Fruit fly (Drosophila melanogaster) whole organism, wandering third instar larva: Measurements from ENCODE around the gene Ube3a.

ENCODE experiments used
- Abd-B ChIP-seq: fragments of >200 bp; optimal IDR thresholded peaks from 2 replicates; lab custom pipeline; 2017; ENCODE audit warnings: missing biosample characterization, missing genetic modification characterization
- CrebA ChIP-seq: fragments of 200-800 bp; sonication (Bioruptor generic); optimal IDR thresholded peaks from 2 replicates; lab custom pipeline; 2016; ENCODE audit warnings: missing biosample characterization, mild to moderate bottlenecking, missing genetic modification characterization, borderline replicate concordance
- Dfd ChIP-seq: fragments of >200 bp; optimal IDR thresholded peaks from 2 replicates; lab custom pipeline; 2017; ENCODE audit warnings: missing biosample characterization, missing genetic modification characterization
- Dif ChIP-seq: fragments of 200-275, 200-300 bp; sonication (Bioruptor generic); optimal IDR thresholded peaks from 2 replicates; lab custom pipeline; 2018; ENCODE audit warnings: missing biosample characterization, missing genetic modification characterization; ENCODE audit not compliant: partially characterized antibody
- GATAd ChIP-seq: sonication (Bioruptor generic); optimal IDR thresholded peaks from 2 replicates; lab custom pipeline; 2016; ENCODE audit warnings: missing biosample characterization, missing genetic modification characterization
- HLH106 ChIP-seq: fragments of 200-800 bp; optimal IDR thresholded peaks from 3 replicates; lab custom pipeline; 2019; ENCODE audit warnings: missing biosample characterization, mild to moderate bottlenecking, missing genetic modification characterization, moderate library complexity
- Hr78 ChIP-seq: fragments of >200 bp; optimal IDR thresholded peaks from 2 replicates; lab custom pipeline; 2017; ENCODE audit warnings: missing biosample characterization, missing genetic modification characterization
- Hr83 ChIP-seq: fragments of 200-300 bp; sonication (Bioruptor generic); optimal IDR thresholded peaks from 2 replicates; lab custom pipeline; 2016; ENCODE audit warnings: missing biosample characterization, mild to moderate bottlenecking, missing genetic modification characterization, moderate library complexity; ENCODE audit not compliant: poor library complexity, severe bottlenecking
- Jra ChIP-seq: sonication (Bioruptor generic); optimal IDR thresholded peaks from 2 replicates; lab custom pipeline; 2016; ENCODE audit warnings: missing biosample characterization, missing genetic modification characterization
- Mio ChIP-seq: sonication (Bioruptor generic); optimal IDR thresholded peaks from 2 replicates; lab custom pipeline; 2016; ENCODE audit warnings: missing biosample characterization, missing genetic modification characterization
- Myc ChIP-seq: fragments of >200 bp; optimal IDR thresholded peaks from 2 replicates; lab custom pipeline; 2017
- N ChIP-seq: fragments of >200 bp; optimal IDR thresholded peaks from 2 replicates; lab custom pipeline; 2018; ENCODE audit warnings: missing biosample characterization, missing external identifiers, missing genetic modification characterization
- OdsH ChIP-seq: fragments of 200-800 bp; sonication (Bioruptor generic); optimal IDR thresholded peaks from 2 replicates; lab custom pipeline; 2016; ENCODE audit warnings: missing biosample characterization, mild to moderate bottlenecking, missing genetic modification characterization
- Rel ChIP-seq, 2 experiments: fragments of 200-800 bp; sonication (Bioruptor generic) in 1 of 2; optimal IDR thresholded peaks; 2 replicates in 1 of 2; 3 replicates in 1 of 2; lab custom pipeline; 2016 to 2019; ENCODE audit warnings: mild to moderate bottlenecking in 2 of 2, missing biosample characterization in 2 of 2, missing genetic modification characterization in 2 of 2, moderate library complexity in 1 of 2
- br ChIP-seq: fragments of 200-800 bp; sonication (Bioruptor generic); optimal IDR thresholded peaks from 2 replicates; lab custom pipeline; 2016; ENCODE audit warnings: missing biosample characterization, missing genetic modification characterization
- brk ChIP-seq: fragments of 200-800 bp; sonication (Bioruptor generic); optimal IDR thresholded peaks from 2 replicates; lab custom pipeline; 2016; ENCODE audit warnings: missing biosample characterization, mild to moderate bottlenecking, missing genetic modification characterization
- dl ChIP-seq, 2 experiments: fragments of 175-275, 200-275 bp in 1 of 2; fragments of 200-275 bp in 1 of 2; sonication (Bioruptor generic); optimal IDR thresholded peaks; lab custom pipeline; 2018; ENCODE audit warnings: mild to moderate bottlenecking in 2 of 2, missing biosample characterization in 2 of 2, missing genetic modification characterization in 2 of 2, moderate library complexity in 2 of 2; ENCODE audit not compliant: partially characterized antibody in 2 of 2, insufficient read depth in 1 of 2
- dsf ChIP-seq: sonication (Bioruptor generic); optimal IDR thresholded peaks from 2 replicates; lab custom pipeline; 2016; ENCODE audit warnings: missing biosample characterization, missing genetic modification characterization, borderline replicate concordance
- foxo ChIP-seq, 2 experiments: fragments of 200-800 bp; sonication (Bioruptor generic); optimal IDR thresholded peaks; 2 replicates in 1 of 2; 3 replicates in 1 of 2; lab custom pipeline; 2016 to 2017; ENCODE audit warnings: missing biosample characterization in 2 of 2, missing genetic modification characterization in 2 of 2
- h ChIP-seq: fragments of 200-800 bp; sonication (Bioruptor generic); optimal IDR thresholded peaks from 3 replicates; lab custom pipeline; 2016; ENCODE audit warnings: missing biosample characterization, mild to moderate bottlenecking, missing genetic modification characterization
- pan ChIP-seq: fragments of >200 bp; optimal IDR thresholded peaks from 2 replicates; lab custom pipeline; 2017
- psq ChIP-seq: fragments of 200-800 bp; sonication (Bioruptor generic); optimal IDR thresholded peaks from 3 replicates; lab custom pipeline; 2017; ENCODE audit warnings: missing biosample characterization, mild to moderate bottlenecking, missing genetic modification characterization, moderate library complexity
- rgr ChIP-seq: fragments of 200-800 bp; sonication (Bioruptor generic); optimal IDR thresholded peaks from 3 replicates; lab custom pipeline; 2016; ENCODE audit warnings: missing biosample characterization, mild to moderate bottlenecking, missing genetic modification characterization
- tai ChIP-seq: sonication (Bioruptor generic); optimal IDR thresholded peaks from 2 replicates; lab custom pipeline; 2016; ENCODE audit warnings: missing biosample characterization, missing genetic modification characterization
- woc ChIP-seq: sonication (Bioruptor generic); optimal IDR thresholded peaks from 2 replicates; lab custom pipeline; 2016; ENCODE audit warnings: missing biosample characterization, mild to moderate bottlenecking, missing genetic modification characterization

The Ube3a gene

DNA sequence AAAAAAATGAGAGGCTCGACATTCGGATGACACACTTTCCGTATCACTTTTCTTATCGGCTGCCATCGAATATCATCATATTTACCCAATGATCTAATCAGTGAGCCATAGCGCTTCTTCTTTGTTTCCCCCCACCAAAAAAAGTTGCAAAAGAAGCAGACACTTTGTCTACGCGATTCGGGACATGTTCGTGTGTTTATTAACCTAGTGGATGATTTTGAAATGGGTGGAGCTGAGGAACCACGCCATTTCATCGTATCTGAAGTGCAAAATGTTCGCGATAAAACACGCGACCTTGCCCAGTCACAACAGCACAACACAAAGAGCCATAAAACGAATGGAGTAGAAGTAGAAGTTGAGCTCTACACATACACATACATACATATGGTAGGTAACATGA lies 31.6 kb upstream of the Ube3a start:
- TF ChIP-seq h (peak; percentile 56), Rel (GFP tag; optimal IDR thresholded peaks at IDR 0.05; lab: Kevin White, UChicago) (no peak), Rel (tag; optimal IDR thresholded peaks at IDR 0.05; lab: Kevin White, UChicago) (peak; percentile 39), dl (GFP tag; optimal IDR thresholded peaks at IDR 0.05; lab: Kevin White, UChicago; ENCODE audit: insufficient read depth in 1 of 2, partially characterized antibody in 2 of 2) (no peak), br (peak; percentile 65)

DNA sequence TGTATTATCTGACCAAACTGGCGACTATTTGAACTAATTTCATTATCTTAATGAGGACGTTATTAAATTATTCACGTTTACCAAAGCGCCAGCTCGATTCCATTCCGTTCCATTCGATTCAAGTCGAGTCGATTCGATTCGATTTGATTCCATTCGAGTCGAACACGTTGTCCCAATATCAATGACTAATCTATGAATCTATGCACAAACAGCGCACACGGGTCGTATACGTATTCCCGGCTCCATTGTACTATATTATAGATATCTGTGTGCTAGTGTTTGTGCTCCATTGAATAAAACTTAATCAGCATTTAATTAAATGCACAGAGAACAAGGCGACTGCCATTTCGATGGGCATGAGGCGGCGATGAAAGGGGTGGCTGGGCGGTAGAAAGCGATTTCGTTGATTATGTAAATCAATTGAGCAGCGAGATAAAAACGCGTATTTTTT lies 28.8 kb upstream of the Ube3a start:
- no peak for TF ChIP-seq Rel (GFP tag; optimal IDR thresholded peaks at IDR 0.05; lab: Kevin White, UChicago)
- peak; percentile 5 for TF ChIP-seq Rel (tag; optimal IDR thresholded peaks at IDR 0.05; lab: Kevin White, UChicago)
- peak; percentile 2 for TF ChIP-seq psq
- TF ChIP-seq Jra (GFP tag; lab: Kevin White, UChicago), result no peak
- peak; percentile 9 for TF ChIP-seq tai (GFP tag; lab: Kevin White, UChicago)
- no peak for TF ChIP-seq Hr83 (GFP tag; lab: Kevin White, UChicago)
- peak; percentile 13 for TF ChIP-seq CrebA
- peak; percentile 18 for TF ChIP-seq rgr (GFP tag; lab: Kevin White, UChicago)
- peak; percentile 49 for TF ChIP-seq h
- TF ChIP-seq foxo (GFP tag; optimal IDR thresholded peaks at IDR 0.05; lab: Kevin White, UChicago), result peak in 1 of 2 experiments; percentile 1
- TF ChIP-seq br, result peak; percentile 55

DNA sequence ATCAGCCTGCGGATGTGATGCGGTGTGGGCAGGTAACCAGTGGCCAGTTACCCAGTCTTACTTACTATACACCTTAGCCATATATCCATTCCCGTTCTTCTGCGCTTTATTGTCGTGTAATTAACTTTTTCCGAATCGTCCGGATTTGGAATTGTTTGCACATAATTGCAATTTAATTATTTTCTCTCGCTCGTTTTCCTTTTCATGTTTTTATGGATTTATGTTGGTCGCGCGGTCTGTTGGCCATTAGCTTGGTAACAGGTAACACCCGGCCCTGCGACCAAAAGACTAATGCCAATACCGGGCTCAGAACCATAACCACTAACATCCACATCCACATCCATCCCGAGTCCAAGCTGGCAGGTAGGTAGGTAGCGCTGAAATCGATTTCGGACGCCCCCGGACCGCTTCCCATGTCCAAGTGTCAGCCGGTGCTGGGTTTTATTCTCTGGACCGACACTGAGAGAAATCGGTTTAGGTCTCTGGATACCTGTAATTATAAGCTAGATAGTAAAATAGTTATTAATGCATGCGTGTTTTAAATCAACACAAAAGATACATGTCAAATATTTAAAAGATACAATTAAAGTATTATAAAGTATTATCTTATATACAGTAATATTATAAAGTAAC lies 26.9 kb upstream of the Ube3a start:
- peak; percentile 40 for TF ChIP-seq Dif (GFP tag; lab: Kevin White, UChicago)
- TF ChIP-seq Hr78 (GFP tag; lab: Kevin White, UChicago), result no peak
- no peak for TF ChIP-seq brk (GFP tag; lab: Kevin White, UChicago)
- no peak for TF ChIP-seq Rel (GFP tag; optimal IDR thresholded peaks at IDR 0.05; lab: Kevin White, UChicago)
- no peak for TF ChIP-seq Rel (tag; optimal IDR thresholded peaks at IDR 0.05; lab: Kevin White, UChicago)
- no peak for TF ChIP-seq pan
- TF ChIP-seq woc (GFP tag; lab: Kevin White, UChicago), result peak; percentile 25
- peak; percentile 31 for TF ChIP-seq HLH106 (tag; lab: Kevin White, UChicago)
- no peak for TF ChIP-seq foxo (GFP tag; optimal IDR thresholded peaks at IDR 0.05; lab: Kevin White, UChicago)
- no peak for TF ChIP-seq psq

DNA sequence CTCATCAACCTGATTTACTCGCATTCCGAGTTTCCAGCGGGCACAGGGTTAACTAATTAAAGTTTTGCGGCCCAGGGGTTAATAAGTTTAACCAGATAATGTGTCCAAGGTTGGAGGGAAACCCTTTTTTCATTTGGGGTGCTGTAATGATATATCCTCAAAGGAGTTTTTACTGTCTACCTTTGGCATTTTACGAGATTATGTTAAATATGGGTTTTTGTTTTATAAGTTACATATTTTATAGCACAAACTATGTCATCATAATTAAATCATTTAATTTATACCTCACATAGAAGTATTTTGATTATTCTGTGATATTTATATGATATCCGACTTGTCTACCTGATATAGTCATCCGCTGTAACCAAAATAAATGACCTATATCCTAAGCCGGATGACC lies 25.7 kb upstream of the Ube3a start, which contains the start of gene Ir68a:
Ir68a (minus strand) TSS at position 101 of the 400 bp plus-strand sequence.
- TF ChIP-seq woc (GFP tag; lab: Kevin White, UChicago) (no peak), Jra (GFP tag; lab: Kevin White, UChicago) (no peak), Mio (GFP tag; lab: Kevin White, UChicago) (no peak), N (GFP tag; lab: Kevin White, UChicago) (no peak), Dfd (GFP tag; lab: Kevin White, UChicago) (no peak), HLH106 (tag; lab: Kevin White, UChicago) (no peak)

DNA sequence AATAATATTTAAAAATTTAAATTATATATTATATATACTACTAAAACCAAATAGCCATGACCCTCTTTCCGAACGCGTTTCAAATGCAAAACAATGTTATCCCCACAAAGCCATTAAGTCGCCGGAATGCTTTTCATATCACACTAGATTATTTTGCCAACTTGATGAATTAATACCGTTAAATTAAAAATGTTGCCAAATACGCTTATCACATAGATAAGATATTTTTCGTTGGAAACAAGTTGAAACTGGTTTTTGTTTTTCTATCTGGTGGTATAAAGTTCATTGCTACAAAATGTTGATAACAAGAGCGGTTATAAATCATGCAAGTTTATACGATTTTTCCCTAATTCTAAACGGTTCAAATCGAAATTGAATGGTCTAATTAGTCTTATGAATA lies 23.2 kb upstream of the Ube3a start:
- no peak for TF ChIP-seq GATAd
- peak; percentile 12 for TF ChIP-seq tai (GFP tag; lab: Kevin White, UChicago)
- no peak for TF ChIP-seq Abd-B (GFP tag; lab: Kevin White, UChicago)
- peak; percentile 55 for TF ChIP-seq brk (GFP tag; lab: Kevin White, UChicago)
- no peak for TF ChIP-seq Rel (GFP tag; optimal IDR thresholded peaks at IDR 0.05; lab: Kevin White, UChicago)
- peak; percentile 27 for TF ChIP-seq Rel (tag; optimal IDR thresholded peaks at IDR 0.05; lab: Kevin White, UChicago)
- peak; percentile 3 for TF ChIP-seq h

DNA sequence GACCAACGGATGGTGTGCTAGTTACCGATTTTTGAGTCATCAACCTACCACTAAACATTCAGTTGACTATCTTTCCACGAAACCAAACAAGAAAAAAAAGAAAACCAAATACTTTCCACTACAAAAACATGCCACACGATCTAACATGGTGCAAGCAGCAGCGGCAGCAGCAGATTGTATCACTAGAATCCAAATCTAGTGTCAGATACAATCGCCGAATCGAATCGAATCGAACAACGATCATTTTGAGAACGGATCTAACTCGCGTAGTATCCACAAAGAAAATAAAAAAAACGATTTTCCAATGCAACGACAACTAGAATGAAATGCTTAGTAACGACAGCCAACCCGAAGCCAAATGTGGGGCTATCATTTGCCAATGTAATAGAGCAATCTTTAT lies 17.3 kb upstream of the Ube3a start:
- no peak for TF ChIP-seq woc (GFP tag; lab: Kevin White, UChicago)
- TF ChIP-seq dsf, result no peak
- TF ChIP-seq Rel (GFP tag; optimal IDR thresholded peaks at IDR 0.05; lab: Kevin White, UChicago), result no peak
- TF ChIP-seq Rel (tag; optimal IDR thresholded peaks at IDR 0.05; lab: Kevin White, UChicago), result no peak
- no peak for TF ChIP-seq OdsH (GFP tag; lab: Kevin White, UChicago)
- TF ChIP-seq Hr83 (GFP tag; lab: Kevin White, UChicago), result no peak
- no peak for TF ChIP-seq rgr (GFP tag; lab: Kevin White, UChicago)
- no peak for TF ChIP-seq Myc (lab: Kevin White, UChicago)
- no peak for TF ChIP-seq Abd-B (GFP tag; lab: Kevin White, UChicago)
- no peak for TF ChIP-seq pan
